Worm (Caenorhabditis elegans): ENCODE results near the gene str-229.

Gene str-229

DNA sequence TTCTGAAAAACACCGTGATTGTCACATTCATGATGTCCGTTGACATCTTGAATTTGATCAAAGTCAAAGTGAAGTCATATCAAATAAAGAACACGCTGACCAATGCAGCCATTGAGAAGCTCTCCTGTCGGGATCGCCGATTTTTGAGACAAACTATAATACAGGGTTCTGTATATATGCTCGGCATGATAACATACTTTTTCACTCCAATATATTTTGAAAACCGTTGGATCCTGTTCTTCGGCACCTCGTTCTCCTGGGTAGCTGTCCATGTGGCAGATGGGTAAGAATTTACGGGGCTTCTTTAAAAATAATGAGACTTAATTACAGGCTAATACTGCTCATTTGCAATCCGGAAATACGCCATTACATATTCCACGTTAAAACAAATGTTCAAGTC, 20.2 kb upstream of the str-229 start:
- TF ChIP-seq F10B5.3 (tag; optimal IDR thresholded peaks at IDR 0.05) (no peak), unc-62 (GFP tag; optimal IDR thresholded peaks at IDR 0.05 in 1 of 2) (peak in 1 of 2 experiments; percentile 97), unc-62 (tag; optimal IDR thresholded peaks at IDR 0.05) (no peak), aly-2 (tag; optimal IDR thresholded peaks at IDR 0.05) (no peak)

DNA sequence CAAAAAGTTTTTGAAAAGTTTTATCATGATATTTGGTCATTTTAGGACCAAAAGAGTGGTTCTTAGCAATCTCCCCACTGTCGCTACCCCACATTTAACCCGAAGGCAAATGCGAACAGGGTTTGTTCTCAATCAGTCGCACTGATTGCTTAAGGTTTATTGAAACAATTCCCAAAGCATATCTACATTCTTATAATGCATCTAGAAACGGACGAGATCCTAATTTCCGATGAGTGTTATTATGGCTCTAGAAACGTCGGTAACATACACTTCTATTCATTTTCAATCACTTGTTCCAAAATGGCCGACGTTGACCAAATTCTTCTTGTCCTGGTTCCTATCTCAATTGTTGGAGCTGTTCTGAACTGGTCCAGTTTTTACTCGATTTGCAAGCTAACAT, 19.3 kb upstream of the str-229 start, which contains the start of gene srx-65:
Gene srx-65, plus strand, starts transcription at position 301 of the 400 bp plus-strand sequence.
- TF ChIP-seq mxl-3 (GFP tag; optimal IDR thresholded peaks at IDR 0.05), result no peak
- TF ChIP-seq zag-1 (tag; optimal IDR thresholded peaks at IDR 0.05), result no peak
- TF ChIP-seq lin-39 (tag; optimal IDR thresholded peaks at IDR 0.05), result no peak
- no peak for TF ChIP-seq vab-7 (GFP tag; IDR thresholded peaks at IDR 0.05)

DNA sequence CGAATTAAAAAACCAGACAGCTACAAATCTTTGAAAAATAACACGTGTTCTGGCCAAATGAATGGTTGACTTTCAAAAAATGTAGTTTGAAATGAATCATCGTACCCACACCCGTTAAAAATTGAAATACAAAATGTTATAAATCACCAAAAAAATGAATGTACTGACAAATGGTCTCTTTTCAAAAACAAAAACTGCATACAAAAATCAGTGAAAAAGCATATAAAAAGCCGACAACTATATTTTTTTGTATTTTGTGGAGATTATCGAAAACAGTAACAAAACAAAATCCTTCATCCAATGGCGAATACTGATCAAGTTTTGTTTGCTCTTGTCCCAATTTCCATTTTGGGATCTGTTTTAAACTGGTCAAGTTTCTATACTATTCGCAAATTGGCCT, 16.9 kb upstream of the str-229 start, which contains the start of gene srx-66:
Gene srx-66, plus strand, starts transcription at position 301 of the 400 bp plus-strand sequence.
- TF ChIP-seq zfp-3 (GFP tag; conservative IDR thresholded peaks at IDR 0.05) (no peak), aly-2 (tag; optimal IDR thresholded peaks at IDR 0.05) (no peak), dpl-1 (GFP tag; optimal IDR thresholded peaks at IDR 0.05) (no peak), Y75B8A.6 (GFP tag; IDR thresholded peaks at IDR 0.05) (no peak), snpc-1.2 (GFP tag; IDR thresholded peaks at IDR 0.05) (no peak), pqm-1 (tag; optimal IDR thresholded peaks at IDR 0.05) (no peak), T26A8.4 (GFP tag; IDR thresholded peaks at IDR 0.05) (no peak), lin-38 (GFP tag; IDR thresholded peaks at IDR 0.05) (no peak), mep-1 (tag; optimal IDR thresholded peaks at IDR 0.05) (no peak), skn-1 (tag; optimal IDR thresholded peaks at IDR 0.05) (no peak), lir-3 (tag; optimal IDR thresholded peaks at IDR 0.05) (no peak), nhr-42 (GFP tag; IDR thresholded peaks at IDR 0.05) (no peak)

DNA sequence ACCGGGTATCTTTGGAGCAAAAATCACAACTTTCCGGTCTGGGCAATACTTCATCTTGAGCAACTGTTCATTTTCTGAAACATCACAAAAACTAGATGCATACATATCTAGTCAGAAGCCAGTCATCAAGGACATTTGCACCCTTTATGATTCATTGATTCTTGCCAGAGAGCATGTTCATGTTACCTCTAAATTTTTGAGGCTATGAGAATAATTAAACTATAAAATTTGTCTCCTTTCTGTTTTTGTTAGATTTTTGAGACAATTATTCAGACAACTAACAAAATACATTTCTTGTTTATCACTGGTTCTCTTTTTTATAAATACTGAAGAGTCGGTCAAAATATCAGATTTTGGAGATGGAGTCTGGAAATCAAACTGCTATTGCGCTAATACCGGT, 14.1 kb upstream of the str-229 start, which contains the start of gene srx-67:
Gene srx-67, plus strand, starts transcription at position 301 of the 400 bp plus-strand sequence.
- no peak for TF ChIP-seq lir-3 (tag; optimal IDR thresholded peaks at IDR 0.05)
- TF ChIP-seq aha-1 (tag), result peak; percentile 74

DNA sequence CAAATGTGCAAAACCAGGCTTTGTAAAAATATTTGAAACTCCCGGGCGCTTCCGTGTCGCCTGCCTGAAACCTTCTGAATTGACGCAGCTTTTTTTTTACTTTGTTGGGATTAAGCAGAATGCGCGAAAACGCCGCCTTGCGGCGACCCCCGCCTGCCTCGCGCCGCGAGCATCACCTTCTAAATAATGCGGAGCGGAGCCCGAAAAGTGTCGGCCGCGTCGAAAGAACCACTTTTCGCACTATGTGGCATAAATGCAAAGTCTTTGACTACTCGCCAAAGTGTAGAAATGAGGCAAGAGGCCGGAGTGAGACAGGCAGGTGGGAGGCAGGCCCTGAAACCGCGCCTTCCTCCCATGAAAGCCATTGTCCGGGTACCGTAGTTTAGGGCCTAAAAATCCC, 10.8 kb upstream of the str-229 start:
- TF ChIP-seq aha-1 (tag) (peak; percentile 76), zag-1 (tag; optimal IDR thresholded peaks at IDR 0.05) (no peak), nhr-10 (tag; optimal IDR thresholded peaks at IDR 0.05) (no peak), fos-1 (tag; optimal IDR thresholded peaks at IDR 0.05) (no peak), jun-1 (tag; optimal IDR thresholded peaks at IDR 0.05) (no peak), rbr-2 (tag; optimal IDR thresholded peaks at IDR 0.05) (no peak), egl-43 (GFP tag; IDR thresholded peaks at IDR 0.05) (0 out of 2 replicates have a peak, but pooled peaks have one; percentile 9), ceh-20 (GFP tag; IDR thresholded peaks at IDR 0.05) (no peak), set-16 (GFP tag; IDR thresholded peaks at IDR 0.05) (peak; percentile 67), ceh-62 (tag; optimal IDR thresholded peaks at IDR 0.05) (no peak), lin-1 (GFP tag; IDR thresholded peaks at IDR 0.05) (no peak), mxl-2 (GFP tag; conservative IDR thresholded peaks at IDR 0.05) (no peak), nhr-6 (tag; optimal IDR thresholded peaks at IDR 0.05) (no peak), R02D3.7 (tag; optimal IDR thresholded peaks at IDR 0.05) (no peak), unc-130 (GFP tag; optimal IDR thresholded peaks at IDR 0.05) (no peak), php-3 (GFP tag; IDR thresholded peaks at IDR 0.05) (no peak), dmd-9 (GFP tag; IDR thresholded peaks at IDR 0.05) (no peak), unc-62 (GFP tag; optimal IDR thresholded peaks at IDR 0.05 in 1 of 2) (peak in 1 of 2 experiments; percentile 29), unc-62 (tag; optimal IDR thresholded peaks at IDR 0.05) (no peak)
